Worm (Caenorhabditis elegans): Measurements from ENCODE around the gene far-4.
A peak's percentile ranks its signal among the peaks of the same experiment; 100 is the strongest.

far-4 gene

ce11 chrV:13018233-13018632, 18.8 kb upstream of the far-4 start:
- TF ChIP-seq mef-2 (tag; optimal IDR thresholded peaks at IDR 0.05) = no peak
- TF ChIP-seq ets-5 (GFP tag; IDR thresholded peaks at IDR 0.05) = no peak
- TF ChIP-seq mep-1 (tag; optimal IDR thresholded peaks at IDR 0.05) = no peak
- TF ChIP-seq lin-14 (GFP tag; optimal IDR thresholded peaks at IDR 0.05) = no peak
- TF ChIP-seq ces-1 (GFP tag; optimal IDR thresholded peaks at IDR 0.05) = no peak
- TF ChIP-seq fkh-8 (tag; optimal IDR thresholded peaks at IDR 0.05) = no peak
- no peak for TF ChIP-seq sup-37 (GFP tag; optimal IDR thresholded peaks at IDR 0.05)
- TF ChIP-seq lin-13 (GFP tag; optimal IDR thresholded peaks at IDR 0.05) = no peak
- no peak for TF ChIP-seq elt-2 (tag; optimal IDR thresholded peaks at IDR 0.05)
- TF ChIP-seq unc-62 (GFP tag; optimal IDR thresholded peaks at IDR 0.05) = no peak
- no peak for TF ChIP-seq egl-13 (tag; optimal IDR thresholded peaks at IDR 0.05)
- TF ChIP-seq fkh-10 (GFP tag; optimal IDR thresholded peaks at IDR 0.05) = no peak
- no peak for TF ChIP-seq xbp-1 (tag; optimal IDR thresholded peaks at IDR 0.05)
- TF ChIP-seq swsn-7 (tag; optimal IDR thresholded peaks at IDR 0.05) = no peak
- no peak for TF ChIP-seq pax-3 (tag; optimal IDR thresholded peaks at IDR 0.05)
- no peak for TF ChIP-seq C16A3.4 (tag; optimal IDR thresholded peaks at IDR 0.05)
- no peak for TF ChIP-seq ceh-90 (tag; optimal IDR thresholded peaks at IDR 0.05)
- no peak for TF ChIP-seq lsy-2 (tag; optimal IDR thresholded peaks at IDR 0.05)
- TF ChIP-seq nhr-28 (tag; optimal IDR thresholded peaks at IDR 0.05) = no peak
- no peak for TF ChIP-seq mdl-1 (tag; optimal IDR thresholded peaks at IDR 0.05)

- TF ChIP-seq alr-1 (tag; optimal IDR thresholded peaks at IDR 0.05; ENCODE audit: borderline replicate concordance) (no peak), efl-1 (optimal IDR thresholded peaks at IDR 0.05) (no peak), efl-1 (GFP tag; optimal IDR thresholded peaks at IDR 0.05 in 1 of 2) (peak in 1 of 2 experiments; percentile 47)
These were observed 14.4 kb upstream of the far-4 start, which contains the start of gene F15B9.6 for ce11 chrV:13013844-13014243. Gene F15B9.6, plus strand, starts transcription at chrV:13014144.

ce11 chrV:13013158-13013557, 13.7 kb upstream of the far-4 start, which contains the start of gene try-10:
Gene try-10, minus strand, starts transcription at chrV:13013258.
- TF ChIP-seq aly-2 (tag; optimal IDR thresholded peaks at IDR 0.05) (no peak), hpl-2 (GFP tag; optimal IDR thresholded peaks at IDR 0.05) (no peak), elt-2 (tag; optimal IDR thresholded peaks at IDR 0.05) (no peak), aha-1 (tag; optimal IDR thresholded peaks at IDR 0.05) (no peak), mef-2 (tag; optimal IDR thresholded peaks at IDR 0.05) (no peak), mdl-1 (tag; optimal IDR thresholded peaks at IDR 0.05) (no peak), isw-1 (GFP tag; IDR thresholded peaks at IDR 0.05) (no peak)

- TF ChIP-seq nhr-20 (tag; optimal IDR thresholded peaks at IDR 0.05) (peak; percentile 18), fkh-8 (tag; optimal IDR thresholded peaks at IDR 0.05) (no peak), nhr-85 (tag) (no peak), irx-1 (tag; optimal IDR thresholded peaks at IDR 0.05) (no peak), zag-1 (tag; optimal IDR thresholded peaks at IDR 0.05) (no peak), unc-86 (tag; optimal IDR thresholded peaks at IDR 0.05) (no peak), vab-15 (tag; optimal IDR thresholded peaks at IDR 0.05) (no peak), fkh-4 (tag; optimal IDR thresholded peaks at IDR 0.05; ENCODE audit: borderline replicate concordance) (no peak), alr-1 (tag; optimal IDR thresholded peaks at IDR 0.05; ENCODE audit: borderline replicate concordance) (no peak), xbp-1 (tag; optimal IDR thresholded peaks at IDR 0.05) (no peak), sup-37 (GFP tag; optimal IDR thresholded peaks at IDR 0.05) (no peak), elt-2 (tag; optimal IDR thresholded peaks at IDR 0.05) (peak; percentile 93), grh-1 (GFP tag; IDR thresholded peaks at IDR 0.05) (no peak), jun-1 (tag; optimal IDR thresholded peaks at IDR 0.05) (no peak), nhr-12 (tag; optimal IDR thresholded peaks at IDR 0.05) (no peak), nhr-71 (tag; optimal IDR thresholded peaks at IDR 0.05) (peak; percentile 5), ets-5 (GFP tag; IDR thresholded peaks at IDR 0.05) (no peak), lin-35 (GFP tag; optimal IDR thresholded peaks at IDR 0.05) (peak in 1 of 2 experiments; percentile 21), mef-2 (tag; optimal IDR thresholded peaks at IDR 0.05) (no peak), snu-23 (GFP tag; optimal IDR thresholded peaks at IDR 0.05) (no peak), aly-2 (tag; optimal IDR thresholded peaks at IDR 0.05) (no peak), snpc-4 (tag; optimal IDR thresholded peaks at IDR 0.05) (no peak), egl-27 (tag; optimal IDR thresholded peaks at IDR 0.05) (no peak), efl-3 (GFP tag; optimal IDR thresholded peaks at IDR 0.05) (no peak), nhr-237 (tag; optimal IDR thresholded peaks at IDR 0.05) (no peak), ama-1 (optimal IDR thresholded peaks at IDR 0.05) (no peak), pax-3 (tag; optimal IDR thresholded peaks at IDR 0.05) (no peak), ceh-8 (GFP tag; optimal IDR thresholded peaks at IDR 0.05) (no peak), nhr-28 (tag; optimal IDR thresholded peaks at IDR 0.05) (no peak), hlh-4 (tag; optimal IDR thresholded peaks at IDR 0.05) (no peak), F16B12.6 (tag; optimal IDR thresholded peaks at IDR 0.05) (no peak)
These were observed 12.4 kb upstream of the far-4 start for ce11 chrV:13011904-13012303.

Measured in whole organism, L1 larva.